Worm (Caenorhabditis elegans): ENCODE results near the gene ttc-36.

DNA sequence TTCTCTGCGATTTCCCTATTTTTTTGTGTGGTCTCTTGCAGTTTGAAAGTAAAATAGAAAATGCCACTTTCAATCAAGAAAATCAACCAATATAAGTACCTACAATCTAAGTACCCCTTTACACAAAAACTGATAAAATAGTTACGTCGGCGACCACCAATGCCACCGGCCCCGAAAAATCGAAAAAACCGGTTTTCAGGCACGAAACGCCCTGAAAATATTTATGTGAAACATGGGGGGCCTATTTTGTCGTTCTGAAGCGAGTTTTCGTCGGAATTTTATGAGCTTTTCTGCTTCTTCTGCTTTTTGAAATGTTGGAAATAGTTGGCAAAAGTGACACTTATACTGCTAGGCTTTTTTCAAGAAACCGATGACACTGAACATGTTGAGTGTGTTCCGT lies 41.4 kb upstream of the ttc-36 start:
- no peak for TF ChIP-seq flt-1 (GFP tag; IDR thresholded peaks at IDR 0.05)
- TF ChIP-seq med-1 (GFP tag; optimal IDR thresholded peaks at IDR 0.05; ENCODE audit: insufficient read depth), result no peak
- TF ChIP-seq tab-1 (GFP tag; IDR thresholded peaks at IDR 0.05), result no peak
- no peak for TF ChIP-seq ztf-29 (GFP tag; IDR thresholded peaks at IDR 0.05)
- no peak for TF ChIP-seq cog-1 (tag; optimal IDR thresholded peaks at IDR 0.05)
- no peak for TF ChIP-seq klf-2 (GFP tag; conservative IDR thresholded peaks at IDR 0.05)
- no peak for TF ChIP-seq T22C8.4 (GFP tag; IDR thresholded peaks at IDR 0.05)
- no peak for TF ChIP-seq ref-1 (GFP tag; conservative IDR thresholded peaks at IDR 0.05)

All from whole organism, midembryonic.